Fruit fly (Drosophila melanogaster) whole organism, wandering third instar larva: ENCODE results near the gene CG32188.
"Not testable (repeated sequence)": the region's sequence is repeated elsewhere in the genome, so short reads cannot be mapped to it uniquely, and the experiment has no call there.

Experiments used
- Abd-B ChIP-seq: fragments of >200 bp; optimal IDR thresholded peaks from 2 replicates; lab custom pipeline; 2017; ENCODE audit warnings: missing biosample characterization, missing genetic modification characterization
- CG32264 ChIP-seq: fragments of 200-800 bp; sonication (Bioruptor generic); optimal IDR thresholded peaks from 2 replicates; lab custom pipeline; 2016; ENCODE audit warnings: missing biosample characterization, missing genetic modification characterization
- CG9705 ChIP-seq: fragments of 200-800 bp; sonication (Bioruptor generic); optimal IDR thresholded peaks from 2 replicates; lab custom pipeline; 2018; ENCODE audit warnings: missing biosample characterization, mild to moderate bottlenecking, missing genetic modification characterization
- CrebA ChIP-seq: fragments of 200-800 bp; sonication (Bioruptor generic); optimal IDR thresholded peaks from 2 replicates; lab custom pipeline; 2016; ENCODE audit warnings: missing biosample characterization, mild to moderate bottlenecking, missing genetic modification characterization, borderline replicate concordance
- Dfd ChIP-seq: fragments of >200 bp; optimal IDR thresholded peaks from 2 replicates; lab custom pipeline; 2017; ENCODE audit warnings: missing biosample characterization, missing genetic modification characterization
- Dif ChIP-seq: fragments of 200-275, 200-300 bp; sonication (Bioruptor generic); optimal IDR thresholded peaks from 2 replicates; lab custom pipeline; 2018; ENCODE audit warnings: missing biosample characterization, missing genetic modification characterization; ENCODE audit not compliant: partially characterized antibody
- GATAd ChIP-seq: sonication (Bioruptor generic); optimal IDR thresholded peaks from 2 replicates; lab custom pipeline; 2016; ENCODE audit warnings: missing biosample characterization, missing genetic modification characterization
- HLH106 ChIP-seq: fragments of 200-800 bp; optimal IDR thresholded peaks from 3 replicates; lab custom pipeline; 2019; ENCODE audit warnings: missing biosample characterization, mild to moderate bottlenecking, missing genetic modification characterization, moderate library complexity
- Hnf4 ChIP-seq: fragments of 200-800 bp; sonication (Bioruptor generic); optimal IDR thresholded peaks from 2 replicates; lab custom pipeline; 2016; ENCODE audit warnings: missing biosample characterization, mild to moderate bottlenecking, missing genetic modification characterization
- Hr78 ChIP-seq: fragments of >200 bp; optimal IDR thresholded peaks from 2 replicates; lab custom pipeline; 2017; ENCODE audit warnings: missing biosample characterization, missing genetic modification characterization
- Hr83 ChIP-seq: fragments of 200-300 bp; sonication (Bioruptor generic); optimal IDR thresholded peaks from 2 replicates; lab custom pipeline; 2016; ENCODE audit warnings: missing biosample characterization, mild to moderate bottlenecking, missing genetic modification characterization, moderate library complexity; ENCODE audit not compliant: poor library complexity, severe bottlenecking
- Jra ChIP-seq: sonication (Bioruptor generic); optimal IDR thresholded peaks from 2 replicates; lab custom pipeline; 2016; ENCODE audit warnings: missing biosample characterization, missing genetic modification characterization
- Mio ChIP-seq: sonication (Bioruptor generic); optimal IDR thresholded peaks from 2 replicates; lab custom pipeline; 2016; ENCODE audit warnings: missing biosample characterization, missing genetic modification characterization
- Myc ChIP-seq: fragments of >200 bp; optimal IDR thresholded peaks from 2 replicates; lab custom pipeline; 2017
- N ChIP-seq: fragments of >200 bp; optimal IDR thresholded peaks from 2 replicates; lab custom pipeline; 2018; ENCODE audit warnings: missing biosample characterization, missing external identifiers, missing genetic modification characterization
- OdsH ChIP-seq: fragments of 200-800 bp; sonication (Bioruptor generic); optimal IDR thresholded peaks from 2 replicates; lab custom pipeline; 2016; ENCODE audit warnings: missing biosample characterization, mild to moderate bottlenecking, missing genetic modification characterization
- Rel ChIP-seq, 2 experiments: fragments of 200-800 bp; sonication (Bioruptor generic) in 1 of 2; optimal IDR thresholded peaks; 2 replicates in 1 of 2; 3 replicates in 1 of 2; lab custom pipeline; 2016 to 2019; ENCODE audit warnings: mild to moderate bottlenecking in 2 of 2, missing biosample characterization in 2 of 2, missing genetic modification characterization in 2 of 2, moderate library complexity in 1 of 2
- Sp1 ChIP-seq: fragments of 200-800 bp; sonication (Bioruptor generic); optimal IDR thresholded peaks from 3 replicates; lab custom pipeline; 2019; ENCODE audit warnings: missing biosample characterization, mild to moderate bottlenecking, missing genetic modification characterization, moderate library complexity
- Vsx2 ChIP-seq: fragments of 200-300, 225-300 bp; sonication (Bioruptor generic); optimal IDR thresholded peaks from 2 replicates; lab custom pipeline; 2018; ENCODE audit warnings: missing biosample characterization, missing genetic modification characterization; ENCODE audit not compliant: partially characterized antibody
- br ChIP-seq: fragments of 200-800 bp; sonication (Bioruptor generic); optimal IDR thresholded peaks from 2 replicates; lab custom pipeline; 2016; ENCODE audit warnings: missing biosample characterization, missing genetic modification characterization
- brk ChIP-seq: fragments of 200-800 bp; sonication (Bioruptor generic); optimal IDR thresholded peaks from 2 replicates; lab custom pipeline; 2016; ENCODE audit warnings: missing biosample characterization, mild to moderate bottlenecking, missing genetic modification characterization
- dl ChIP-seq, 2 experiments: fragments of 175-275, 200-275 bp in 1 of 2; fragments of 200-275 bp in 1 of 2; sonication (Bioruptor generic); optimal IDR thresholded peaks; lab custom pipeline; 2018; ENCODE audit warnings: mild to moderate bottlenecking in 2 of 2, missing biosample characterization in 2 of 2, missing genetic modification characterization in 2 of 2, moderate library complexity in 2 of 2; ENCODE audit not compliant: partially characterized antibody in 2 of 2, insufficient read depth in 1 of 2
- dmrt93B ChIP-seq: fragments of 200-800 bp; sonication (Bioruptor generic); optimal IDR thresholded peaks from 2 replicates; lab custom pipeline; 2018; ENCODE audit warnings: missing biosample characterization, mild to moderate bottlenecking, missing genetic modification characterization
- dsf ChIP-seq: sonication (Bioruptor generic); optimal IDR thresholded peaks from 2 replicates; lab custom pipeline; 2016; ENCODE audit warnings: missing biosample characterization, missing genetic modification characterization, borderline replicate concordance
- ey ChIP-seq: fragments of 200-800 bp; sonication (Bioruptor generic); optimal IDR thresholded peaks from 2 replicates; lab custom pipeline; 2016; ENCODE audit warnings: missing biosample characterization, missing genetic modification characterization
- foxo ChIP-seq, 2 experiments: fragments of 200-800 bp; sonication (Bioruptor generic); optimal IDR thresholded peaks; 2 replicates in 1 of 2; 3 replicates in 1 of 2; lab custom pipeline; 2016 to 2017; ENCODE audit warnings: missing biosample characterization in 2 of 2, missing genetic modification characterization in 2 of 2
- fru ChIP-seq: fragments of 200-800 bp; sonication (Bioruptor generic); optimal IDR thresholded peaks from 3 replicates; lab custom pipeline; 2016; ENCODE audit warnings: missing biosample characterization, mild to moderate bottlenecking, missing genetic modification characterization
- h ChIP-seq: fragments of 200-800 bp; sonication (Bioruptor generic); optimal IDR thresholded peaks from 3 replicates; lab custom pipeline; 2016; ENCODE audit warnings: missing biosample characterization, mild to moderate bottlenecking, missing genetic modification characterization
- jim ChIP-seq: fragments of 175-275, 200-325 bp; sonication (Bioruptor generic); optimal IDR thresholded peaks from 2 replicates; lab custom pipeline; 2016; ENCODE audit warnings: missing biosample characterization, mild to moderate bottlenecking, missing genetic modification characterization
- lola ChIP-seq: fragments of >200 bp; optimal IDR thresholded peaks from 2 replicates; lab custom pipeline; 2017; ENCODE audit warnings: missing biosample characterization, missing genetic modification characterization
- pan ChIP-seq: fragments of >200 bp; optimal IDR thresholded peaks from 2 replicates; lab custom pipeline; 2017
- psq ChIP-seq: fragments of 200-800 bp; sonication (Bioruptor generic); optimal IDR thresholded peaks from 3 replicates; lab custom pipeline; 2017; ENCODE audit warnings: missing biosample characterization, mild to moderate bottlenecking, missing genetic modification characterization, moderate library complexity
- rgr ChIP-seq: fragments of 200-800 bp; sonication (Bioruptor generic); optimal IDR thresholded peaks from 3 replicates; lab custom pipeline; 2016; ENCODE audit warnings: missing biosample characterization, mild to moderate bottlenecking, missing genetic modification characterization
- sage ChIP-seq: fragments of 200-800 bp; sonication (Bioruptor generic); optimal IDR thresholded peaks from 2 replicates; lab custom pipeline; 2016; ENCODE audit warnings: missing biosample characterization, mild to moderate bottlenecking, missing genetic modification characterization
- sv ChIP-seq: fragments of 200-800 bp; sonication (Bioruptor generic); optimal IDR thresholded peaks from 3 replicates; lab custom pipeline; 2016; ENCODE audit warnings: missing biosample characterization, missing genetic modification characterization
- tai ChIP-seq: sonication (Bioruptor generic); optimal IDR thresholded peaks from 2 replicates; lab custom pipeline; 2016; ENCODE audit warnings: missing biosample characterization, missing genetic modification characterization
- usp ChIP-seq: fragments of >200 bp; optimal IDR thresholded peaks from 2 replicates; lab custom pipeline; 2017; ENCODE audit warnings: missing biosample characterization, missing genetic modification characterization
- woc ChIP-seq: sonication (Bioruptor generic); optimal IDR thresholded peaks from 2 replicates; lab custom pipeline; 2016; ENCODE audit warnings: missing biosample characterization, mild to moderate bottlenecking, missing genetic modification characterization

Gene CG32188

DNA sequence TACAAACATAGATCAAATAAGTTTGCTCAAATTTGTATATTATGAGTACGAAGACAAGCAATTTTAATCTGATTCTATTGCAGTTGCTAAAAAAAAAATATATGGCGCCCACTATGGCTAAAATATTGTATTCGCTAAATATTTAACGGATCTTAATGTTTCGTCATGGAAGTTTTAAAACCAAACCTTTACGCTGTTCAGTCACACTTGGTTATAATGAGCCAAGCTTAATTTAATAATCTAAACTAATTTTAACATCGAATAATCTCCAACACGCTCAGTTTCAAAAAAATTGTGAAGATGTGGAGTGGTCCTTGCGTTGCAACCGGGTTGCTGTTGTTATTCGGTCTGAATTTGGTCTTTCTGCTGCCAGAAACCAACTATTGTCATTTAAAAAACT lies 24.7 kb upstream of the CG32188 start, which contains the start of gene CG34002:
Gene CG34002, plus strand, starts transcription at position 301 of the 400 bp plus-strand sequence.
- not testable (repeated sequence) for TF ChIP-seq Dfd (GFP tag; lab: Kevin White, UChicago); lola; sv (GFP tag; lab: Kevin White, UChicago)

DNA sequence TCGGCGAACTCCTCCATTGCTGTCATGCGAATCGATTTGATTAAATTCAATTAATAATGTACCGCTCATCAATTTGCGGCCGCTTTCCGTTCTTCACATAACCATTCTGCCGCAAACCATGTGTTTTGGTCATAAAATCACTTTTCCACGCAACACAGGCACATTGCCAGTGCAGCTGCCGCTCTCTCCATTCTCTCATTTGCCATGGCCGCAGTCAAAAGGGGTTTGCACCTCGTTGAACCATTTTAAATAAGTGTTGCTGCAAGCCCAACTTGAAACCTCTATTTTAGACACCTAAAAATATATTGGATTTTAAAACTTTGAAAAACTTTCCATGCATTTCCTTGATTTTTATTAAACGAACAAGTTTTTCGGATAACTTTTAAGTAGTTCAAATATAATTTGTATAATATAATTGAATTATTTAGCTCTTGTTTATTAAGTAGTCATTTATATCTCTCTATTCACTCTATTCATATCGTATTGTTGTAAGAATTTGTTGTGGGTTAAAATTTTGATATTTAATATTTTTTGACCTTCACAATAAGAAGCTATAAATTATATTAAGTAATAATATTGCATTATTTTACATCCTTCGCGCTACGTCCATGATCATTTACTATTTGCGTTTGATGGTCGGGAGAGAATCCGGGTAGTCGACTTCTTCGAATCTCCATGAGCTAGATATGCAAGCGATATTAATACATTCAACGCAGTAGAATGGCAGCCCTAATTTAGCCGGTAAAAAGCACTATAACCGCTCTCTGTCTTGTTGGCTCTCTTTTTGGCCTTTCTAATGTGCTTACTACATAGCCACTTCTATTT lies 23.4 kb upstream of the CG32188 start, which contains the start of gene CG5535:
Gene CG5535, minus strand, starts transcription at position 140 of the 825 bp plus-strand sequence.
- TF ChIP-seq Abd-B (GFP tag; lab: Kevin White, UChicago) (no peak), Hr83 (GFP tag; lab: Kevin White, UChicago) (peak; percentile 41), CG32264 (GFP tag; lab: Kevin White, UChicago) (no peak), dsf (GFP tag; lab: Kevin White, UChicago) (no peak), psq (GFP tag; lab: Kevin White, UChicago) (peak; percentile 68), fru (GFP tag; lab: Kevin White, UChicago) (peak; percentile 60), Sp1 (GFP tag; lab: Kevin White, UChicago) (peak; percentile 72), dl (GFP tag; optimal IDR thresholded peaks at IDR 0.05; lab: Kevin White, UChicago; ENCODE audit: insufficient read depth in 1 of 2, partially characterized antibody in 2 of 2) (no peak), sage (GFP tag; lab: Kevin White, UChicago) (no peak), Jra (GFP tag; lab: Kevin White, UChicago) (no peak), tai (GFP tag; lab: Kevin White, UChicago) (no peak), Rel (GFP tag; optimal IDR thresholded peaks at IDR 0.05; lab: Kevin White, UChicago) (no peak), Rel (tag; optimal IDR thresholded peaks at IDR 0.05; lab: Kevin White, UChicago) (no peak), jim (GFP tag; lab: Kevin White, UChicago) (no peak), sv (GFP tag; lab: Kevin White, UChicago) (peak; percentile 57), Hnf4 (no peak), HLH106 (tag; lab: Kevin White, UChicago) (peak; percentile 52), brk (GFP tag; lab: Kevin White, UChicago) (no peak), Hr78 (no peak), OdsH (GFP tag; lab: Kevin White, UChicago) (peak; percentile 62), Myc (lab: Kevin White, UChicago) (no peak), CrebA (no peak), rgr (GFP tag; lab: Kevin White, UChicago) (peak; percentile 52), Dfd (GFP tag; lab: Kevin White, UChicago) (no peak), usp (GFP tag; lab: Kevin White, UChicago) (no peak), N (no peak), Dif (GFP tag; lab: Kevin White, UChicago) (no peak), woc (GFP tag; lab: Kevin White, UChicago) (no peak), Vsx2 (GFP tag; lab: Kevin White, UChicago) (no peak), lola (no peak), br (peak; percentile 35), pan (no peak), dmrt93B (GFP tag; lab: Kevin White, UChicago) (peak; percentile 52), h (GFP tag; lab: Kevin White, UChicago) (peak; percentile 45), GATAd (GFP tag; lab: Kevin White, UChicago) (no peak), CG9705 (GFP tag; lab: Kevin White, UChicago) (no peak), ey (GFP tag; lab: Kevin White, UChicago) (peak; percentile 32), Mio (GFP tag; lab: Kevin White, UChicago) (no peak), foxo (GFP tag; optimal IDR thresholded peaks at IDR 0.05; lab: Kevin White, UChicago) (peak in 1 of 2 experiments; percentile 80)
